Worm (Caenorhabditis elegans) whole organism, late embryonic: ENCODE results near the gene K06B4.15.

Experiments
- F13H6.1 ChIP-seq: sonication (generic microtip); optimal IDR thresholded peaks from 2 replicates; lab custom pipeline; 2016; ENCODE audit warnings: missing genetic modification characterization, missing compliant biosample characterization
- ceh-18 ChIP-seq: sonication (generic microtip); optimal IDR thresholded peaks from 2 replicates; lab custom pipeline; 2016; ENCODE audit warnings: missing genetic modification characterization, missing compliant biosample characterization
- ceh-48 ChIP-seq: sonication (generic microtip); optimal IDR thresholded peaks from 2 replicates; lab custom pipeline; 2016; ENCODE audit warnings: missing genetic modification characterization, inconsistent platforms, missing compliant biosample characterization
- nfya-1 ChIP-seq: sonication (generic microtip); optimal IDR thresholded peaks from 2 replicates; lab custom pipeline; 2017; ENCODE audit warnings: missing genetic modification characterization, mild to moderate bottlenecking, missing compliant biosample characterization, antibody characterized with exemption, moderate library complexity
- pat-9 ChIP-seq: fragments of 200-800 bp; sonication (Bioruptor generic); optimal IDR thresholded peaks from 2 replicates; lab custom pipeline; 2018; ENCODE audit warnings: mild to moderate bottlenecking, missing genetic modification characterization, moderate library complexity, missing compliant biosample characterization
- ttx-3 ChIP-seq: sonication (generic microtip); optimal IDR thresholded peaks from 2 replicates; lab custom pipeline; 2016; ENCODE audit warnings: missing genetic modification reagents, missing genetic modification characterization, missing compliant biosample characterization

ce11 chrV:15664053-15664661 lies 6.1 kb upstream of the K06B4.15 start:
- TF ChIP-seq nfya-1 (tag; lab: Kevin White, UChicago) (no peak), ceh-18 (tag; lab: Kevin White, UChicago) (peak; percentile 20), F13H6.1 (no peak), pat-9 (tag; lab: Kevin White, UChicago) (no peak), ceh-48 (tag; lab: Kevin White, UChicago) (no peak), ttx-3 (tag; lab: Kevin White, UChicago) (no peak)
